Worm (Caenorhabditis elegans) whole organism, late embryonic: Measurements from ENCODE around the gene ags-3.

Source experiments
- C38D4.7 ChIP-seq: fragments of 200-800 bp; sonication (Bioruptor generic); optimal IDR thresholded peaks from 2 replicates; lab custom pipeline; 2018; ENCODE audit warnings: mild to moderate bottlenecking, missing genetic modification characterization, moderate library complexity, missing compliant biosample characterization
- F13H6.1 ChIP-seq: sonication (generic microtip); optimal IDR thresholded peaks from 2 replicates; lab custom pipeline; 2016; ENCODE audit warnings: missing genetic modification characterization, missing compliant biosample characterization
- K02D7.2 ChIP-seq: sonication (generic microtip); optimal IDR thresholded peaks from 2 replicates; lab custom pipeline; 2017; ENCODE audit warnings: mild to moderate bottlenecking, missing genetic modification characterization, missing compliant biosample characterization
- T23F11.4 ChIP-seq: fragments of 200-800 bp; sonication (Bioruptor generic); optimal IDR thresholded peaks from 2 replicates; lab custom pipeline; 2018; ENCODE audit warnings: mild to moderate bottlenecking, missing genetic modification characterization, missing compliant biosample characterization
- Y22D7AL.16 ChIP-seq: sonication (generic microtip); optimal IDR thresholded peaks from 2 replicates; lab custom pipeline; 2016; ENCODE audit warnings: missing genetic modification characterization, missing compliant biosample characterization
- ahr-1 ChIP-seq: sonication (generic microtip); optimal IDR thresholded peaks from 2 replicates; lab custom pipeline; 2016; ENCODE audit warnings: missing genetic modification characterization, missing compliant biosample characterization
- ama-1 ChIP-seq: fragments of 150-350 bp; optimal IDR thresholded peaks from 2 replicates; lab custom pipeline; 2014
- ceh-2 ChIP-seq: sonication (generic microtip); optimal IDR thresholded peaks from 2 replicates; lab custom pipeline; 2016; ENCODE audit warnings: missing genotype, missing genetic modification characterization, missing compliant biosample characterization
- ceh-30 ChIP-seq: fragments of 150-350 bp; optimal IDR thresholded peaks from 2 replicates; lab custom pipeline; 2014; ENCODE audit warnings: missing biosample characterization, missing genetic modification characterization
- ceh-31 ChIP-seq: sonication (generic microtip); optimal IDR thresholded peaks from 2 replicates; lab custom pipeline; 2016; ENCODE audit warnings: missing genetic modification characterization, missing compliant biosample characterization
- ceh-45 ChIP-seq: fragments of 200-800 bp; sonication (Bioruptor generic); IDR thresholded peaks from 2 replicates; pipeline ENCODE4 v1.3.6; 2022; ENCODE audit warnings: missing genetic modification reagents, missing genetic modification characterization, missing compliant biosample characterization
- ceh-9 ChIP-seq: sonication (generic microtip); optimal IDR thresholded peaks from 2 replicates; lab custom pipeline; 2016; ENCODE audit warnings: mild to moderate bottlenecking, missing genetic modification characterization, inconsistent platforms, missing compliant biosample characterization
- che-1 ChIP-seq: sonication (generic microtip); optimal IDR thresholded peaks from 2 replicates; lab custom pipeline; 2016; ENCODE audit warnings: mild to moderate bottlenecking, missing genetic modification characterization, missing compliant biosample characterization
- dve-1 ChIP-seq: sonication (generic microtip); optimal IDR thresholded peaks from 2 replicates; lab custom pipeline; 2017; ENCODE audit warnings: antibody characterized with exemption, mild to moderate bottlenecking, missing genetic modification characterization, missing compliant biosample characterization
- elt-4 ChIP-seq: sonication (generic microtip); optimal IDR thresholded peaks from 2 replicates; lab custom pipeline; 2016; ENCODE audit warnings: missing genetic modification characterization, missing compliant biosample characterization
- ets-4 ChIP-seq: sonication (generic microtip); optimal IDR thresholded peaks from 2 replicates; lab custom pipeline; 2016; ENCODE audit warnings: missing genetic modification characterization, missing compliant biosample characterization
- eyg-1 ChIP-seq: sonication (generic microtip); optimal IDR thresholded peaks from 2 replicates; lab custom pipeline; 2016; ENCODE audit warnings: missing genotype, missing genetic modification characterization, missing compliant biosample characterization
- fax-1 ChIP-seq: sonication (generic microtip); optimal IDR thresholded peaks from 2 replicates; lab custom pipeline; 2016; ENCODE audit warnings: missing genotype, missing genetic modification characterization, missing compliant biosample characterization
- fkh-10 ChIP-seq: fragments of 150-350 bp; optimal IDR thresholded peaks from 2 replicates; lab custom pipeline; 2014; ENCODE audit warnings: missing biosample characterization, missing genetic modification reagents, missing genetic modification characterization
- fkh-6 ChIP-seq: sonication (generic microtip); optimal IDR thresholded peaks from 2 replicates; lab custom pipeline; 2016; ENCODE audit warnings: missing genetic modification characterization, missing compliant biosample characterization
- hlh-6 ChIP-seq: sonication (generic microtip); optimal IDR thresholded peaks from 2 replicates; lab custom pipeline; 2016; ENCODE audit warnings: missing genotype, missing genetic modification characterization, missing compliant biosample characterization
- hlh-8 ChIP-seq: sonication (generic microtip); optimal IDR thresholded peaks from 2 replicates; lab custom pipeline; 2016; ENCODE audit warnings: missing genotype, missing genetic modification characterization, missing compliant biosample characterization
- madf-2 ChIP-seq: sonication (generic microtip); optimal IDR thresholded peaks from 2 replicates; lab custom pipeline; 2017; ENCODE audit warnings: missing genetic modification characterization, missing compliant biosample characterization
- nfya-1 ChIP-seq: sonication (generic microtip); optimal IDR thresholded peaks from 2 replicates; lab custom pipeline; 2017; ENCODE audit warnings: missing genetic modification characterization, mild to moderate bottlenecking, missing compliant biosample characterization, antibody characterized with exemption, moderate library complexity
- nhr-232 ChIP-seq: sonication (generic microtip); optimal IDR thresholded peaks from 2 replicates; lab custom pipeline; 2016; ENCODE audit warnings: missing genetic modification characterization, missing compliant biosample characterization
- npax-4 ChIP-seq: sonication (generic microtip); optimal IDR thresholded peaks from 2 replicates; lab custom pipeline; 2016; ENCODE audit warnings: missing genetic modification characterization, missing compliant biosample characterization
- odd-2 ChIP-seq: sonication (generic microtip); optimal IDR thresholded peaks from 2 replicates; lab custom pipeline; 2017; ENCODE audit warnings: antibody characterized with exemption, mild to moderate bottlenecking, missing genetic modification characterization, missing compliant biosample characterization
- pha-2 ChIP-seq: sonication (generic microtip); optimal IDR thresholded peaks from 2 replicates; lab custom pipeline; 2017; ENCODE audit warnings: mild to moderate bottlenecking, missing genetic modification characterization, missing compliant biosample characterization
- pqm-1 ChIP-seq: sonication (generic microtip); optimal IDR thresholded peaks from 2 replicates; lab custom pipeline; 2016; ENCODE audit warnings: missing genetic modification characterization, missing compliant biosample characterization
- ref-2 ChIP-seq: sonication (generic microtip); optimal IDR thresholded peaks from 2 replicates; lab custom pipeline; 2016; ENCODE audit warnings: missing genetic modification characterization, missing compliant biosample characterization
- sdc-2 ChIP-seq: sonication (generic microtip); optimal IDR thresholded peaks from 2 replicates; lab custom pipeline; 2016; ENCODE audit warnings: missing genotype, missing genetic modification characterization, missing compliant biosample characterization
- sox-2 ChIP-seq: fragments of 200-800 bp; sonication (Bioruptor generic); IDR thresholded peaks from 2 replicates; pipeline ENCODE4 v1.3.6; 2022; ENCODE audit warnings: missing genetic modification reagents, missing genetic modification characterization, missing compliant biosample characterization
- sox-4 ChIP-seq: sonication (generic microtip); optimal IDR thresholded peaks from 2 replicates; lab custom pipeline; 2017; ENCODE audit warnings: mild to moderate bottlenecking, missing genetic modification characterization, inconsistent platforms, missing compliant biosample characterization
- syd-9 ChIP-seq: sonication (generic microtip); optimal IDR thresholded peaks from 2 replicates; lab custom pipeline; 2016; ENCODE audit warnings: mild to moderate bottlenecking, missing genetic modification characterization, moderate library complexity, missing compliant biosample characterization
- tbx-2 ChIP-seq: sonication (generic microtip); optimal IDR thresholded peaks from 2 replicates; lab custom pipeline; 2016; ENCODE audit warnings: missing genetic modification characterization, missing compliant biosample characterization
- ttx-3 ChIP-seq: sonication (generic microtip); optimal IDR thresholded peaks from 2 replicates; lab custom pipeline; 2016; ENCODE audit warnings: missing genetic modification reagents, missing genetic modification characterization, missing compliant biosample characterization
- unc-55 ChIP-seq: sonication (generic microtip); optimal IDR thresholded peaks from 2 replicates; lab custom pipeline; 2017; ENCODE audit warnings: missing biosample characterization, missing genetic modification reagents, missing genetic modification characterization
- unc-86 ChIP-seq: sonication (generic microtip); optimal IDR thresholded peaks from 2 replicates; lab custom pipeline; 2016; ENCODE audit warnings: missing genetic modification characterization, missing compliant biosample characterization
- zip-5 ChIP-seq: sonication (generic microtip); optimal IDR thresholded peaks from 2 replicates; lab custom pipeline; 2016; ENCODE audit warnings: missing genetic modification characterization, missing compliant biosample characterization
- ztf-16 ChIP-seq: sonication (generic microtip); optimal IDR thresholded peaks from 2 replicates; lab custom pipeline; 2017; ENCODE audit warnings: missing genetic modification characterization, missing compliant biosample characterization

The ags-3 gene

DNA sequence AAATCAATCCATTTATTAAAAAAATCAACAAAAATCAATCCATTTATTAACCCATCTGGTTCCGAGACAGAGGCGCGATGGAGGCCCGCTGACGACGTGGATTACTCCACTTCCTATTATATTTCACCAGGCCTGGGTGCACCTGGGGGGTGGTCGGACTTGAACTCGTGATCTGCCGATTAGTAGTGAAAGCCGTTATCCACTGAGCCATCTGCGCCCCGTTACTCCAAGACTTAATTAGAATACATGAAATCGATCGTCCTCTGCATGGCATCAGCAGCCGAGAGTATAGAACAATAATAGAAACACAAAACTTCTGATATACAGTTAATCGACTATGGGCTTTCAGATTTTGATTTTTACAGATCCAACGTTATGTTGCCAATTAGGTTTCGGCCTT lies 6.2 kb upstream of the ags-3 start:
- no peak for TF ChIP-seq dve-1 (tag; lab: Kevin White, UChicago)
- TF ChIP-seq tbx-2 (tag; lab: Kevin White, UChicago), result no peak
- no peak for TF ChIP-seq T23F11.4 (GFP tag; lab: Kevin White, UChicago)
- no peak for TF ChIP-seq che-1
- no peak for TF ChIP-seq hlh-6 (tag; lab: Kevin White, UChicago)
- TF ChIP-seq fax-1 (tag; lab: Kevin White, UChicago), result no peak
- no peak for TF ChIP-seq sox-4 (tag; lab: Kevin White, UChicago)
- no peak for TF ChIP-seq eyg-1 (tag; lab: Kevin White, UChicago)
- no peak for TF ChIP-seq ref-2
- no peak for TF ChIP-seq ahr-1 (tag; lab: Kevin White, UChicago)
- TF ChIP-seq ttx-3 (tag; lab: Kevin White, UChicago), result no peak
- no peak for TF ChIP-seq odd-2

DNA sequence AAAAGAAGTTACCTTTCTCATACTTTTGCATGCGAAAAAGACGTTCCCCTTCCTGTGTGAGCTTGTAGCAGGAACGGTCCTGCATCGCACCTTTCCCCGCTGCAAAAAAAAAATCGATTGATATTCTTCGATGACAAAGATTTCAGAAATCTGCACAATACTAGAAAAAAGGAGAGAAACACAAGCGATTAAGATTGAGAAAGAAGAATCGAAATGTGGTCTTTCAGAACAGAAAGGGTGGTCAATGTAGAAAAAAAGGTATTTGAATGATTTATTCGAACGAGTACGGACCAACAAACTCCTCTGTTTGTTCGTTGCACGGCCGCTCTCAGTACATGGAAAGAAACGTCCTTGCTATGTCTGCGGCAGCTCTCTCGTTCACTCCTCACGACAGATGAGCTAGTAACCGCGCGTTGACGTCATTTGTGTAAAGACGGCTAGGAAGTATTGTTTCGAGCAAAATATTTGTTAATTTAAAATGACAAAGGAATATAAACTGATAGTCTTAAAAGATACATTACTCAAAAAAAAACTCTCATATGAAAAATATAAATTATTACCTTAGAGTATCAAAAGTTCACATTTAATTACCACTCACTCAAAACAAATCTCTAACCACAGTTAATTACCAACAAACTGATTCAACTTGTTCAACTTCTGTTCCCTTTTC lies 5.3 kb downstream of the ags-3 start, which contains the start of gene ift-81:
Gene ift-81 (plus strand): TSS at position 620 of the 670 bp plus-strand sequence.
- TF ChIP-seq elt-4 (tag; lab: Kevin White, UChicago), result no peak
- TF ChIP-seq unc-55 (GFP tag; lab: Kevin White, UChicago), result no peak
- no peak for TF ChIP-seq npax-4 (tag; lab: Kevin White, UChicago)
- no peak for TF ChIP-seq zip-5 (tag; lab: Kevin White, UChicago)
- no peak for TF ChIP-seq pqm-1
- TF ChIP-seq ets-4 (tag; lab: Kevin White, UChicago), result no peak
- TF ChIP-seq unc-86 (tag; lab: Kevin White, UChicago), result no peak
- no peak for TF ChIP-seq fkh-10 (GFP tag; lab: Kevin White, UChicago)
- no peak for TF ChIP-seq tbx-2 (tag; lab: Kevin White, UChicago)
- no peak for TF ChIP-seq syd-9
- TF ChIP-seq ama-1 (lab: Kevin White, UChicago), result no peak
- TF ChIP-seq sox-2 (GFP tag; lab: Robert Waterston, UW), result no peak
- no peak for TF ChIP-seq ceh-45 (GFP tag; lab: Robert Waterston, UW)
- TF ChIP-seq nhr-232 (tag; lab: Kevin White, UChicago), result no peak
- TF ChIP-seq ceh-9 (tag; lab: Kevin White, UChicago), result no peak
- no peak for TF ChIP-seq T23F11.4 (GFP tag; lab: Kevin White, UChicago)
- TF ChIP-seq fkh-6 (tag; lab: Kevin White, UChicago), result no peak
- TF ChIP-seq K02D7.2, result no peak
- no peak for TF ChIP-seq hlh-6 (tag; lab: Kevin White, UChicago)

DNA sequence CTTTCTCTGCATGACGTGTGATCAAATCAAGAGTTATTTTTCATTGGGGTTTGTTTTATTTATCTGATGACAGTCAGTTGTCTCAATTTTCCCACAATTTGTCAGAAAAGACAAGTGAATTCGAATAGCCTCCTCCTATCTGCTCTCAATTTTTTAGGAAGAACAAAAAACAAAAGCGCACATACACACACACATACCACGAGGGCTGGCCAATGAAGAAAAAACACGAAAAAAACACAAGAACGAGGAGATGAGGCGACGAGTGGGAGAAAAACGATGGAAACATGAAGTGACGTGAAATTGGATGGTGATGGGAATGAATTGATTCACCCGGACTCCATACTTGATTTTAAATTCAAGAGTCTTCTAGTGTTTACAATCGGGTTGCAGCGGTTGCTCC lies 9.5 kb downstream of the ags-3 start:
- TF ChIP-seq odd-2, result no peak
- TF ChIP-seq C38D4.7 (GFP tag; lab: Kevin White, UChicago), result no peak
- no peak for TF ChIP-seq ztf-16
- TF ChIP-seq syd-9, result no peak
- no peak for TF ChIP-seq hlh-6 (tag; lab: Kevin White, UChicago)
- TF ChIP-seq nfya-1 (tag; lab: Kevin White, UChicago), result no peak
- no peak for TF ChIP-seq hlh-8 (tag; lab: Kevin White, UChicago)
- no peak for TF ChIP-seq elt-4 (tag; lab: Kevin White, UChicago)
- no peak for TF ChIP-seq ceh-2 (tag; lab: Kevin White, UChicago)
- TF ChIP-seq ceh-31 (tag; lab: Kevin White, UChicago), result no peak
- no peak for TF ChIP-seq ets-4 (tag; lab: Kevin White, UChicago)
- no peak for TF ChIP-seq sdc-2
- TF ChIP-seq, all 69 proteins: peak for 0

DNA sequence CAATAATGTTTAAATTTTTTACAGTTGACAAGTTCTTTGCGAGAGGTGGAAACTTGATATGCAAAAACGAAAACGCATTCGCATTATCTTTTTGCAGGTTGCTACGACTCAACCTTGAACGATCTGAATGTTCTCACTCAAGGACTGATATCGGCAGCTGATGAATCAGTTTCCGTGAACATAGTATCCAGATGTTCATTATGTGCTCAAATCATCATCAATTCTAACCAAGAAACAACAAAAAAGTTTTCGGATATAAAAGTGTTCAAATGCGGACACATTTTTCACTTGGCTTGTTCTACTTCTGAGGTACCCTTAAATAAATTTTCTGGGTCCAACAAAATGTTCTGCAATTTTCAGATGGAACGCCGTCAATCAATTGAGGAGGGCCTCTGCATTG lies 14.3 kb downstream of the ags-3 start:
- TF ChIP-seq nhr-232 (tag; lab: Kevin White, UChicago) (no peak), ahr-1 (tag; lab: Kevin White, UChicago) (no peak), madf-2 (no peak), pha-2 (no peak), ceh-30 (tag; lab: Kevin White, UChicago) (no peak), fkh-10 (GFP tag; lab: Kevin White, UChicago) (no peak), F13H6.1 (no peak), ets-4 (tag; lab: Kevin White, UChicago) (no peak), eyg-1 (tag; lab: Kevin White, UChicago) (no peak), Y22D7AL.16 (no peak)
